ENCODE assay signal across 3 fruit fly cellular contexts in the genomic region with DNA sequence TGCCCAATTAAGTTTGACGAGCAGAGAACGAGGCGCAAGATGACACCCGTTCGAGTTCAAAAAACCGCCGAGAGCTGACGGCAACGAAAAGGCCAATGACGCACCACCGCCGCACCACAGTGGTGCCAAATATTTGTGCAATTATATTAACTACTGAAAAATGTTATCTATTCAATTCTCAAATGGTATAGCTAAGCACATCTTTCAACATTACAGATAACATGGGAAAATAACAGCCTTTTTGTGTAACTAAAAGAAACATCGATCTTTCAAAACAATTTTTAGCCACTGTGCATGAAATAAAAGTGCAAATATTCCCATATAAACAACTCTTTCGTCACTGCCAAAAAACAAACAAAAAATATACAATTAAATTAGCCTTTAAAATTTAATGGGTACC.
TF ChIP-seq lines count a peak whose summit lies in the region.

No protein-coding gene starts in this region.

TF ChIP-seq in whole organism, embryonic, 481 proteins besides CTCF, POLR2A, EP300 and RAD21 (continued from another document and continues in another):
- TF ChIP-seq Nf-YA (GFP tag; IDR thresholded peaks at IDR 0.05; lab: Robert Waterston, UW) (no peak), Bgb (GFP tag; IDR thresholded peaks at IDR 0.05; lab: Robert Waterston, UW; ENCODE audit: partially characterized antibody) (no peak), CG6765 (GFP tag; optimal IDR thresholded peaks at IDR 0.05; lab: Kevin White, UChicago) (no peak), Mad (GFP tag; optimal IDR thresholded peaks at IDR 0.05; lab: Kevin White, UChicago) (no peak), tap (tag; optimal IDR thresholded peaks at IDR 0.05; lab: Kevin White, UChicago) (no peak), CG7357 (GFP tag; IDR thresholded peaks at IDR 0.05; lab: Robert Waterston, UW) (no peak), CG12071 (GFP tag; optimal IDR thresholded peaks at IDR 0.05; lab: Kevin White, UChicago) (no peak), CHES-1-like (GFP tag; optimal IDR thresholded peaks at IDR 0.05; lab: Kevin White, UChicago) (no peak), CG8089 (GFP tag; optimal IDR thresholded peaks at IDR 0.05; lab: Kevin White, UChicago) (no peak), CG8478 (optimal IDR thresholded peaks at IDR 0.05; lab: Kevin White, UChicago) (no peak), CG7839 (tag; optimal IDR thresholded peaks at IDR 0.05; lab: Kevin White, UChicago) (peak; percentile 1), tna (GFP tag; IDR thresholded peaks at IDR 0.05; lab: Robert Waterston, UW; ENCODE audit: partially characterized antibody) (no peak), Tbp (GFP tag; optimal IDR thresholded peaks at IDR 0.05; lab: Kevin White, UChicago) (no peak), fd3F (GFP tag; optimal IDR thresholded peaks at IDR 0.05; lab: Kevin White, UChicago) (no peak), tll (GFP tag; optimal IDR thresholded peaks at IDR 0.05; lab: Kevin White, UChicago) (no peak), kah (GFP tag; optimal IDR thresholded peaks at IDR 0.05; lab: Kevin White, UChicago) (no peak), usp (GFP tag; optimal IDR thresholded peaks at IDR 0.05; lab: Kevin White, UChicago) (no peak), bowl (GFP tag; IDR thresholded peaks at IDR 0.05; lab: Robert Waterston, UW) (no peak), CoRest (tag; optimal IDR thresholded peaks at IDR 0.05; lab: Kevin White, UChicago) (peak; percentile 27), ERR (GFP tag; optimal IDR thresholded peaks at IDR 0.05; lab: Kevin White, UChicago) (no peak), HmgD (GFP tag; optimal IDR thresholded peaks at IDR 0.05; lab: Kevin White, UChicago) (no peak), corto (GFP tag; optimal IDR thresholded peaks at IDR 0.05; lab: Kevin White, UChicago) (peak; percentile 11), her (GFP tag; optimal IDR thresholded peaks at IDR 0.05; lab: Kevin White, UChicago) (no peak), zen (tag; optimal IDR thresholded peaks at IDR 0.05; lab: Kevin White, UChicago) (no peak), CG17359 (tag; optimal IDR thresholded peaks at IDR 0.05; lab: Kevin White, UChicago) (no peak), CG15601 (tag; optimal IDR thresholded peaks at IDR 0.05; lab: Kevin White, UChicago) (no peak), CG8388 (GFP tag; optimal IDR thresholded peaks at IDR 0.05; lab: Kevin White, UChicago) (no peak), Atf6 (GFP tag; IDR thresholded peaks at IDR 0.05; lab: Robert Waterston, UW) (no peak), H2.0 (GFP tag; IDR thresholded peaks at IDR 0.05; lab: Robert Waterston, UW) (0 out of 2 replicates have a peak, but pooled peaks have one; percentile 24), insv (GFP tag; optimal IDR thresholded peaks at IDR 0.05; lab: Kevin White, UChicago) (no peak), CG18619 (GFP tag; optimal IDR thresholded peaks at IDR 0.05; lab: Kevin White, UChicago) (no peak), Ada2b (GFP tag; IDR thresholded peaks at IDR 0.05; lab: Robert Waterston, UW) (0 out of 2 replicates have a peak, but pooled peaks have one; percentile 34), CG33213 (GFP tag; optimal IDR thresholded peaks at IDR 0.05; lab: Kevin White, UChicago) (no peak), CG8765 (GFP tag; IDR thresholded peaks at IDR 0.05; lab: Robert Waterston, UW) (no peak), lilli (GFP tag; optimal IDR thresholded peaks at IDR 0.05; lab: Kevin White, UChicago) (peak; percentile 4), ewg (GFP tag; optimal IDR thresholded peaks at IDR 0.05; lab: Kevin White, UChicago) (no peak), grn (GFP tag; optimal IDR thresholded peaks at IDR 0.05; lab: Kevin White, UChicago) (no peak), CG11723 (GFP tag; optimal IDR thresholded peaks at IDR 0.05; lab: Kevin White, UChicago) (no peak), Deaf1 (tag; optimal IDR thresholded peaks at IDR 0.05; lab: Kevin White, UChicago) (no peak), pita (GFP tag; optimal IDR thresholded peaks at IDR 0.05; lab: Kevin White, UChicago) (no peak), ftz-f1 (GFP tag; optimal IDR thresholded peaks at IDR 0.05; lab: Kevin White, UChicago) (no peak), Drgx (GFP tag; IDR thresholded peaks at IDR 0.05; lab: Robert Waterston, UW) (0 out of 2 replicates have a peak, but pooled peaks have one; percentile 19), ttk (GFP tag; IDR thresholded peaks at IDR 0.05; lab: Robert Waterston, UW) (no peak), CG1603 (tag; optimal IDR thresholded peaks at IDR 0.05; lab: Kevin White, UChicago) (peak; percentile 19)

TF ChIP-seq in whole organism, prepupa, 60 proteins besides CTCF, POLR2A, EP300 and RAD21 (continued from another document):
- TF ChIP-seq CG6792 (GFP tag; optimal IDR thresholded peaks at IDR 0.05; lab: Kevin White, UChicago) (peak; percentile 75), spab (GFP tag; optimal IDR thresholded peaks at IDR 0.05; lab: Kevin White, UChicago) (peak; percentile 9), svp (GFP tag; lab: Kevin White, UChicago) (peak; percentile 76), vri (GFP tag; optimal IDR thresholded peaks at IDR 0.05; lab: Kevin White, UChicago) (peak; percentile 78), pdm3 (GFP tag; optimal IDR thresholded peaks at IDR 0.05; lab: Kevin White, UChicago) (peak; percentile 50), Hr39 (GFP tag; optimal IDR thresholded peaks at IDR 0.05; lab: Kevin White, UChicago) (peak; percentile 85), Ets96B (tag; optimal IDR thresholded peaks at IDR 0.05; lab: Kevin White, UChicago) (peak; percentile 27), CG11294 (GFP tag; IDR thresholded peaks at IDR 0.05; lab: Robert Waterston, UW) (no peak; the same call in 1 of the 2 replicates), CG15336 (GFP tag; IDR thresholded peaks at IDR 0.05; lab: Robert Waterston, UW) (no peak), CG34406 (GFP tag; optimal IDR thresholded peaks at IDR 0.05; lab: Kevin White, UChicago) (peak; percentile 77), topi (GFP tag; optimal IDR thresholded peaks at IDR 0.05; lab: Kevin White, UChicago) (peak; percentile 89), net (GFP tag; optimal IDR thresholded peaks at IDR 0.05; lab: Kevin White, UChicago) (peak; percentile 47), cyc (GFP tag; optimal IDR thresholded peaks at IDR 0.05; lab: Kevin White, UChicago) (peak; percentile 81), CG9139 (GFP tag; optimal IDR thresholded peaks at IDR 0.05; lab: Kevin White, UChicago) (no peak), salr (GFP tag; optimal IDR thresholded peaks at IDR 0.05; lab: Kevin White, UChicago) (no peak), Hr4 (GFP tag; optimal IDR thresholded peaks at IDR 0.05; lab: Kevin White, UChicago) (peak; percentile 43), Lpt (GFP tag; optimal IDR thresholded peaks at IDR 0.05; lab: Kevin White, UChicago) (no peak), acj6 (GFP tag; optimal IDR thresholded peaks at IDR 0.05; lab: Kevin White, UChicago) (peak; percentile 40), fd85E (GFP tag; optimal IDR thresholded peaks at IDR 0.05; lab: Kevin White, UChicago) (peak; percentile 5), CG8119 (GFP tag; IDR thresholded peaks at IDR 0.05; lab: Robert Waterston, UW) (peak; percentile 50), CG6854 (GFP tag; optimal IDR thresholded peaks at IDR 0.05; lab: Kevin White, UChicago) (no peak), Eip93F (GFP tag; optimal IDR thresholded peaks at IDR 0.05; lab: Kevin White, UChicago) (peak; percentile 5), CG7368 (GFP tag; optimal IDR thresholded peaks at IDR 0.05; lab: Kevin White, UChicago) (peak; percentile 46), CG8319 (GFP tag; optimal IDR thresholded peaks at IDR 0.05; lab: Kevin White, UChicago) (peak; percentile 26), Sox15 (GFP tag; optimal IDR thresholded peaks at IDR 0.05; lab: Kevin White, UChicago) (peak; percentile 61), ss (GFP tag; optimal IDR thresholded peaks at IDR 0.05; lab: Kevin White, UChicago) (no peak), lz (GFP tag; optimal IDR thresholded peaks at IDR 0.05; lab: Kevin White, UChicago) (peak; percentile 88), CG10669 (GFP tag; optimal IDR thresholded peaks at IDR 0.05; lab: Kevin White, UChicago) (peak; percentile 49), OdsH (GFP tag; optimal IDR thresholded peaks at IDR 0.05; lab: Kevin White, UChicago) (peak; percentile 51), CG11762 (GFP tag; optimal IDR thresholded peaks at IDR 0.05; lab: Kevin White, UChicago; ENCODE audit: insufficient read depth) (peak; percentile 33), Blimp-1 (GFP tag; optimal IDR thresholded peaks at IDR 0.05; lab: Kevin White, UChicago) (peak; percentile 54), CG4318 (GFP tag; optimal IDR thresholded peaks at IDR 0.05; lab: Kevin White, UChicago) (no peak)
TF ChIP-seq in whole organism, prepupa: peak in this region for 42.

TF ChIP-seq in whole organism, wandering third instar larva, 38 proteins besides CTCF, POLR2A, EP300 and RAD21 (continued from another document):
- TF ChIP-seq CrebA (GFP tag; optimal IDR thresholded peaks at IDR 0.05; lab: Kevin White, UChicago; ENCODE audit: borderline replicate concordance) (no peak), Dfd (GFP tag; optimal IDR thresholded peaks at IDR 0.05; lab: Kevin White, UChicago) (no peak), psq (GFP tag; optimal IDR thresholded peaks at IDR 0.05; lab: Kevin White, UChicago) (peak; percentile 78), sage (GFP tag; optimal IDR thresholded peaks at IDR 0.05; lab: Kevin White, UChicago) (peak; percentile 70), foxo (GFP tag; optimal IDR thresholded peaks at IDR 0.05; lab: Kevin White, UChicago) (peak; percentile 63 to 89), Hr83 (GFP tag; optimal IDR thresholded peaks at IDR 0.05; lab: Kevin White, UChicago; ENCODE audit: poor library complexity, severe bottlenecking) (no peak), lola (GFP tag; optimal IDR thresholded peaks at IDR 0.05; lab: Kevin White, UChicago) (no peak), h (GFP tag; optimal IDR thresholded peaks at IDR 0.05; lab: Kevin White, UChicago) (peak; percentile 92), CG9705 (GFP tag; optimal IDR thresholded peaks at IDR 0.05; lab: Kevin White, UChicago) (peak; percentile 65), GATAd (GFP tag; optimal IDR thresholded peaks at IDR 0.05; lab: Kevin White, UChicago) (peak; percentile 59), fru (GFP tag; optimal IDR thresholded peaks at IDR 0.05; lab: Kevin White, UChicago) (peak; percentile 88)
TF ChIP-seq in whole organism, wandering third instar larva: peak in this region for 22.
